Fruit fly (Drosophila melanogaster) whole organism, embryonic: Measurements from ENCODE around the gene CG10725.

Experiments
- Aef1 ChIP-seq: fragments of 200-800 bp; sonication (Bioruptor generic); IDR thresholded peaks from 3 replicates; pipeline ENCODE4 v1.3.6; 2022; ENCODE audit warnings: missing biosample characterization, missing genetic modification characterization
- B-H2 ChIP-seq: fragments of 200-800 bp; sonication (Bioruptor generic); optimal IDR thresholded peaks from 2 replicates; lab custom pipeline; 2018; ENCODE audit warnings: missing biosample characterization, mild to moderate bottlenecking, missing genetic modification characterization
- CG11696 ChIP-seq: fragments of 200-800 bp; sonication (Bioruptor generic); IDR thresholded peaks from 2 replicates; pipeline ENCODE4 v1.3.6; 2022; ENCODE audit warnings: missing biosample characterization, missing genetic modification characterization
- CG15073 ChIP-seq: fragments of 200-800 bp; sonication (Bioruptor generic); optimal IDR thresholded peaks from 2 replicates; lab custom pipeline; 2016; ENCODE audit warnings: missing biosample characterization, missing genetic modification characterization
- CG42726 ChIP-seq: fragments of 200-800 bp; sonication (Bioruptor generic); IDR thresholded peaks from 2 replicates; pipeline ENCODE4 v1.3.6; 2022; ENCODE audit warnings: missing biosample characterization, missing genetic modification characterization; ENCODE audit not compliant: partially characterized antibody
- CG4854 ChIP-seq: fragments of 200-800 bp; sonication (Bioruptor generic); optimal IDR thresholded peaks from 2 replicates; lab custom pipeline; 2016; ENCODE audit warnings: missing biosample characterization, missing genetic modification characterization, inconsistent platforms
- CG7372 ChIP-seq: fragments of 200-800 bp; sonication (Bioruptor generic); IDR thresholded peaks from 2 replicates; pipeline ENCODE4 v1.3.6; 2022; ENCODE audit warnings: missing biosample characterization, missing genetic modification characterization
- CG8290 ChIP-seq, 3 experiments: fragments of 200-800 bp; sonication (Bioruptor generic); optimal IDR thresholded peaks; 2 replicates each; lab custom pipeline; 2016 to 2019; ENCODE audit warnings: missing biosample characterization in 3 of 3, missing genetic modification characterization in 3 of 3, mild to moderate bottlenecking in 2 of 3, moderate library complexity in 1 of 3
- CG8478 ChIP-seq: fragments of >200 bp; optimal IDR thresholded peaks from 2 replicates; lab custom pipeline; 2018
- D19A ChIP-seq: fragments of 200-800 bp; optimal IDR thresholded peaks from 3 replicates; lab custom pipeline; 2019; ENCODE audit warnings: missing biosample characterization, mild to moderate bottlenecking, missing genetic modification characterization, moderate library complexity
- Hr51 ChIP-seq, 2 experiments: fragments of 200-800 bp; sonication (Bioruptor generic); optimal IDR thresholded peaks; 2 replicates in 1 of 2; 3 replicates in 1 of 2; lab custom pipeline; 2016 to 2018; ENCODE audit warnings: missing biosample characterization in 2 of 2, missing genetic modification characterization in 2 of 2, mild to moderate bottlenecking in 1 of 2, moderate library complexity in 1 of 2
- Med ChIP-seq: fragments of 200-800 bp; sonication (Bioruptor generic); peaks from one replicate; lab custom pipeline; 2016; ENCODE audit warnings: missing biosample characterization, missing genetic modification characterization, mild to moderate bottlenecking, inconsistent platforms, moderate library complexity
- Sox102F ChIP-seq: fragments of 200-800 bp; sonication (Bioruptor generic); optimal IDR thresholded peaks from 2 replicates; lab custom pipeline; 2018; ENCODE audit warnings: missing biosample characterization, mild to moderate bottlenecking, missing genetic modification characterization, moderate library complexity
- Spps ChIP-seq: fragments of 200-800 bp; sonication (Bioruptor generic); optimal IDR thresholded peaks from 2 replicates; lab custom pipeline; 2018; ENCODE audit warnings: missing biosample characterization, mild to moderate bottlenecking, missing genetic modification characterization
- Taf1 ChIP-seq: fragments of 200-800 bp; sonication (Bioruptor generic); IDR thresholded peaks from 2 replicates; pipeline ENCODE4 v1.3.6; 2022; ENCODE audit warnings: missing biosample characterization, missing genetic modification characterization
- ase ChIP-seq: fragments of 200-800 bp; sonication (Bioruptor generic); IDR thresholded peaks from 3 replicates; pipeline ENCODE4 v1.3.6; 2022; ENCODE audit warnings: missing biosample characterization, missing genetic modification characterization
- cad ChIP-seq: fragments of >200 bp; optimal IDR thresholded peaks from 2 replicates; lab custom pipeline; 2017; ENCODE audit warnings: missing biosample characterization, missing genetic modification characterization
- chinmo ChIP-seq: fragments of 200-800 bp; sonication (Bioruptor generic); IDR thresholded peaks from 4 replicates; pipeline ENCODE4 v1.3.6; 2022; ENCODE audit warnings: missing biosample characterization, missing genetic modification characterization; ENCODE audit not compliant: partially characterized antibody
- crc ChIP-seq: fragments of 200-800 bp; sonication (Bioruptor generic); optimal IDR thresholded peaks from 2 replicates; lab custom pipeline; 2016; ENCODE audit warnings: missing biosample characterization, missing genetic modification characterization
- crol ChIP-seq: fragments of 200-800 bp; sonication (Bioruptor generic); IDR thresholded peaks from 2 replicates; pipeline ENCODE4 v1.3.6; 2022; ENCODE audit warnings: missing biosample characterization, missing genetic modification characterization
- dmrt99B ChIP-seq: fragments of 200-800 bp; sonication (Bioruptor generic); optimal IDR thresholded peaks from 2 replicates; lab custom pipeline; 2018; ENCODE audit warnings: missing biosample characterization, mild to moderate bottlenecking, missing genetic modification characterization, moderate library complexity
- exex ChIP-seq: fragments of 200-800 bp; sonication (Bioruptor generic); optimal IDR thresholded peaks from 4 replicates; lab custom pipeline; 2018; ENCODE audit warnings: missing biosample characterization, mild to moderate bottlenecking, missing genetic modification characterization, moderate library complexity
- gce ChIP-seq: fragments of 200-800 bp; sonication (Bioruptor generic); IDR thresholded peaks from 3 replicates; pipeline ENCODE4 v1.3.6; 2022; ENCODE audit warnings: missing biosample characterization, missing genetic modification characterization
- grn ChIP-seq: fragments of 200-800 bp; sonication (Bioruptor generic); optimal IDR thresholded peaks from 3 replicates; lab custom pipeline; 2017; ENCODE audit warnings: missing biosample characterization, missing genetic modification characterization
- hkb ChIP-seq, 2 experiments: fragments of 200-800 bp in 1 of 2; fragments of >200 bp in 1 of 2; sonication (Bioruptor generic) in 1 of 2; IDR thresholded peaks in 1 of 2; optimal IDR thresholded peaks in 1 of 2; 2 replicates each; pipeline versions ENCODE4 v1.3.6 to Lab custom; 2017 to 2022; ENCODE audit warnings: missing biosample characterization in 1 of 2, missing genetic modification characterization in 1 of 2
- lab ChIP-seq: fragments of 200-800 bp; sonication (Bioruptor generic); optimal IDR thresholded peaks from 3 replicates; lab custom pipeline; 2017; ENCODE audit warnings: missing biosample characterization, missing genetic modification characterization, mild to moderate bottlenecking, moderate library complexity, missing genetic modification reagents
- maf-S ChIP-seq: fragments of 200-800 bp; sonication (Bioruptor generic); optimal IDR thresholded peaks from 2 replicates; lab custom pipeline; 2016; ENCODE audit warnings: missing biosample characterization, missing genetic modification characterization
- pho ChIP-seq: fragments of 200-800 bp; sonication (Bioruptor generic); optimal IDR thresholded peaks from 2 replicates; lab custom pipeline; 2016; ENCODE audit warnings: missing biosample characterization, missing genetic modification characterization
- sd ChIP-seq: fragments of 200-800 bp; sonication (Bioruptor generic); optimal IDR thresholded peaks from 3 replicates; lab custom pipeline; 2018; ENCODE audit warnings: missing biosample characterization, mild to moderate bottlenecking, missing genetic modification characterization, moderate library complexity
- sens-2 ChIP-seq: fragments of 200-800 bp; sonication (Bioruptor generic); IDR thresholded peaks from 2 replicates; pipeline ENCODE4 v1.3.6; 2022; ENCODE audit warnings: missing biosample characterization, missing genetic modification characterization
- zen2 ChIP-seq: fragments of 200-800 bp; sonication (Bioruptor generic); IDR thresholded peaks from 3 replicates; pipeline ENCODE4 v1.3.6; 2022; ENCODE audit warnings: missing biosample characterization, missing genetic modification characterization; ENCODE audit not compliant: partially characterized antibody
- zfh1 ChIP-seq: fragments of 200-800 bp; sonication (Bioruptor generic); IDR thresholded peaks from 3 replicates; pipeline ENCODE4 v1.3.6; 2022; ENCODE audit warnings: missing biosample characterization, missing genetic modification characterization

The CG10725 gene

dm6 chr3L:13451562-13451961 is 13.8 kb downstream of the CG10725 start (continued):
- TF ChIP-seq Spps (tag; lab: Kevin White, UChicago) (no peak), Hr51 (GFP tag; optimal IDR thresholded peaks at IDR 0.05; lab: Kevin White, UChicago) (peak in 1 of 2 experiments; percentile 33), CG42726 (GFP tag; lab: Robert Waterston, UW) (no peak), D19A (tag; lab: Kevin White, UChicago) (peak; percentile 81), Sox102F (peak; percentile 34), dmrt99B (tag; lab: Kevin White, UChicago) (peak; percentile 42), hkb (optimal IDR thresholded peaks at IDR 0.05; lab: Kevin White, UChicago) (no peak), hkb (GFP tag; IDR thresholded peaks at IDR 0.05; lab: Robert Waterston, UW) (0 out of 2 replicates have a peak, but pooled peaks have one; percentile 20), CG7372 (GFP tag; lab: Robert Waterston, UW) (no peak)

DNA sequence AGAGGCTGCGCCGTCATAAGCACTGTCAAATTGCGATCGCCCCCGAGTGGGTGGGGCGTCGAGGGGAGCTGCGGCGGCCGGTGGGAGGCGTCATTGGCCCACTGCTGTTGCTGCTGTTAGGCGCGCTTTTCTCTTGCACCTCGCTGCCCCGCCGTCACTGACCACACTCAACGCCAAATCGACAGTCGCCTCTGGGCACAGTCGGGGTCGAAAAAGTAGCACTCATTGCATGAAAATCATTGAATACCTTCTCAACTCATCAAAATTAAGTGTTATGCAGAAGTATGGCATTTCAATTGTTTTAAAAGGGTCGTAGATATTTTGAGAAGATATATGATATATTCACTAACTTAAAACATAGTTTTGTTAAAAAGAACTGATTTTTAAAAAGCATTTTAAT is 14.5 kb downstream of the CG10725 start:
- 0 out of 3 replicates have a peak, but pooled peaks have one; percentile 5 for TF ChIP-seq ase (GFP tag; lab: Robert Waterston, UW)
- peak; percentile 49 for TF ChIP-seq Med (GFP tag; lab: Kevin White, UChicago)
- TF ChIP-seq CG15073 (GFP tag; lab: Kevin White, UChicago) = peak; percentile 90
- 0 out of 3 replicates have a peak, but pooled peaks have one; percentile 7 for TF ChIP-seq zfh1 (GFP tag; lab: Robert Waterston, UW)
- TF ChIP-seq crc = no peak
- no peak for TF ChIP-seq pho (GFP tag; lab: Kevin White, UChicago)
- peak; percentile 68; the same call in 1 of the 2 replicates for TF ChIP-seq crol
- no peak for TF ChIP-seq CG8478 (lab: Kevin White, UChicago)
- 0 out of 3 replicates have a peak, but pooled peaks have one; percentile 9 for TF ChIP-seq Aef1
- TF ChIP-seq CG11696 (GFP tag; lab: Robert Waterston, UW) = peak; percentile 52; the same call in 1 of the 2 replicates
- TF ChIP-seq zen2 (GFP tag; lab: Robert Waterston, UW) = 0 out of 3 replicates have a peak, but pooled peaks have one; percentile 14
- TF ChIP-seq gce (GFP tag; lab: Robert Waterston, UW) = 0 out of 3 replicates have a peak, but pooled peaks have one; percentile 34
- TF ChIP-seq Taf1 (GFP tag; lab: Robert Waterston, UW) = no peak

dm6 chr3L:13454755-13455154 is 17.0 kb downstream of the CG10725 start:
- no peak for TF ChIP-seq CG8290 (GFP tag; optimal IDR thresholded peaks at IDR 0.05; lab: Kevin White, UChicago)
- peak in 1 of 2 experiments; percentile 6 for TF ChIP-seq CG8290 (tag; optimal IDR thresholded peaks at IDR 0.05; lab: Kevin White, UChicago)
- no peak for TF ChIP-seq CG8478 (lab: Kevin White, UChicago)
- peak; percentile 81 for TF ChIP-seq exex (tag; lab: Kevin White, UChicago)
- no peak for TF ChIP-seq CG4854 (GFP tag; lab: Kevin White, UChicago)
- peak; percentile 19 for TF ChIP-seq lab (GFP tag; lab: Kevin White, UChicago)
- peak; percentile 3 for TF ChIP-seq B-H2 (GFP tag; lab: Kevin White, UChicago)

DNA sequence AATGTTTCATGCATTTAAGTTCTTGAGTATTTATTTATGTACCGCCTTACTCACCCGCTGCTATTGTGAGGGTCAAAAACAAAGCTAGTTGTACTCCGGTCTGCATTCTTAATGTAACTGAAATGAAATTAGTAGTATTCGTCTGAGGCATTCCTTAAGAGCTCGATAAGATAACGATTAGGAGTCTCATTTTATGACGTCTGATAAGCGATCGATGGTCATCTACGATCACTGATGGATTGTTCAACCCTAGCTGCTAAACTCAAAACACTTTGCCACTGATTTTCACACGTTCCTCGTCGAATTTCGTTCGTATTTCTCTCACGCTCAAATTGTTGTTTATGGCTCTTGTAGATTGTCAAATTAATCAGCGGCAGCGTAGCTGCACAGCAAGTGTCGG is 19.4 kb downstream of the CG10725 start, which contains the start of gene CG10116:
CG10116 (minus strand) TSS at position 106 of the 400 bp plus-strand sequence.
- TF ChIP-seq grn (GFP tag; lab: Kevin White, UChicago) = peak; percentile 70
- TF ChIP-seq exex (tag; lab: Kevin White, UChicago) = peak; percentile 78
- no peak for TF ChIP-seq cad (GFP tag; lab: Kevin White, UChicago)
- peak; percentile 43; the same call in 1 of the 2 replicates for TF ChIP-seq sens-2 (GFP tag; lab: Robert Waterston, UW)
- TF ChIP-seq chinmo (GFP tag; lab: Robert Waterston, UW) = 0 out of 4 replicates have a peak, but pooled peaks have one; percentile 38
- peak; percentile 87 for TF ChIP-seq sd (tag; lab: Kevin White, UChicago)
- no peak for TF ChIP-seq maf-S
